Fruit fly (Drosophila melanogaster): ENCODE results near the gene CG32681.

Gene CG32681

dm6 chrX:10381252-10381651 lies at the start of gene CG32681:
TSS of gene CG32681 (minus strand) at chrX:10381352.
- TF ChIP-seq CG10348 (GFP tag; IDR thresholded peaks at IDR 0.05), result no peak
- TF ChIP-seq gl (tag; optimal IDR thresholded peaks at IDR 0.05), result no peak
- no peak for TF ChIP-seq EcR (GFP tag; optimal IDR thresholded peaks at IDR 0.05)
- TF ChIP-seq Snoo (tag; optimal IDR thresholded peaks at IDR 0.05), result no peak
- no peak for TF ChIP-seq CG4496 (GFP tag; IDR thresholded peaks at IDR 0.05)
- TF ChIP-seq CG14655 (GFP tag; optimal IDR thresholded peaks at IDR 0.05), result no peak
- TF ChIP-seq CG8301 (tag; optimal IDR thresholded peaks at IDR 0.05), result no peak
- no peak for TF ChIP-seq rn (GFP tag; IDR thresholded peaks at IDR 0.05)
- no peak for TF ChIP-seq fd96Ca (GFP tag; IDR thresholded peaks at IDR 0.05)
- no peak for TF ChIP-seq CG8159 (tag; optimal IDR thresholded peaks at IDR 0.05)
- no peak for TF ChIP-seq CG9948 (tag; optimal IDR thresholded peaks at IDR 0.05)
- TF ChIP-seq D1 (tag; optimal IDR thresholded peaks at IDR 0.05), result no peak
- TF ChIP-seq Pif1B (GFP tag; optimal IDR thresholded peaks at IDR 0.05), result no peak
- TF ChIP-seq CG13204 (GFP tag; optimal IDR thresholded peaks at IDR 0.05), result no peak
- TF ChIP-seq CG34367 (tag; optimal IDR thresholded peaks at IDR 0.05), result no peak
- TF ChIP-seq CG17806 (tag; optimal IDR thresholded peaks at IDR 0.05), result no peak
- no peak for TF ChIP-seq Pif1A (GFP tag; optimal IDR thresholded peaks at IDR 0.05)
- TF ChIP-seq CG12605 (GFP tag; IDR thresholded peaks at IDR 0.05), result no peak
- TF ChIP-seq CG15710 (tag; optimal IDR thresholded peaks at IDR 0.05), result no peak

- no peak for TF ChIP-seq CG10348 (GFP tag; IDR thresholded peaks at IDR 0.05)
- TF ChIP-seq gl (tag; optimal IDR thresholded peaks at IDR 0.05), result no peak
- no peak for TF ChIP-seq Pif1B (GFP tag; optimal IDR thresholded peaks at IDR 0.05)
- TF ChIP-seq Snoo (tag; optimal IDR thresholded peaks at IDR 0.05), result no peak
- no peak for TF ChIP-seq Ets98B (GFP tag; IDR thresholded peaks at IDR 0.05)
- no peak for TF ChIP-seq Pif1A (GFP tag; optimal IDR thresholded peaks at IDR 0.05)
- TF ChIP-seq CG34367 (tag; optimal IDR thresholded peaks at IDR 0.05), result no peak
- no peak for TF ChIP-seq CG8159 (tag; optimal IDR thresholded peaks at IDR 0.05)
- no peak for TF ChIP-seq D1 (tag; optimal IDR thresholded peaks at IDR 0.05)
- TF ChIP-seq CG8301 (tag; optimal IDR thresholded peaks at IDR 0.05), result no peak
- no peak for TF ChIP-seq fd96Ca (GFP tag; IDR thresholded peaks at IDR 0.05)
- no peak for TF ChIP-seq CG13204 (GFP tag; optimal IDR thresholded peaks at IDR 0.05)
- TF ChIP-seq CG32121 (GFP tag; IDR thresholded peaks at IDR 0.05), result no peak
- no peak for TF ChIP-seq EcR (GFP tag; optimal IDR thresholded peaks at IDR 0.05)
- TF ChIP-seq CG4496 (GFP tag; IDR thresholded peaks at IDR 0.05), result no peak
- TF ChIP-seq rn (GFP tag; IDR thresholded peaks at IDR 0.05), result no peak
- no peak for TF ChIP-seq CG12605 (GFP tag; IDR thresholded peaks at IDR 0.05)
- no peak for TF ChIP-seq CG17806 (tag; optimal IDR thresholded peaks at IDR 0.05)
Measured at dm6 chrX:10417129-10417528, 36.0 kb upstream of the CG32681 start, which contains the start of gene RabX2. TSS of gene RabX2 (plus strand) at chrX:10417429.

dm6 chrX:10398959-10399358 lies 17.8 kb upstream of the CG32681 start:
- no peak for TF ChIP-seq CG13204 (GFP tag; optimal IDR thresholded peaks at IDR 0.05)
- no peak for TF ChIP-seq Pif1B (GFP tag; optimal IDR thresholded peaks at IDR 0.05)
- no peak for TF ChIP-seq fd96Ca (GFP tag; IDR thresholded peaks at IDR 0.05)
- no peak for TF ChIP-seq EcR (GFP tag; optimal IDR thresholded peaks at IDR 0.05)
- no peak for TF ChIP-seq CG17806 (tag; optimal IDR thresholded peaks at IDR 0.05)
- no peak for TF ChIP-seq CG34367 (tag; optimal IDR thresholded peaks at IDR 0.05)
- no peak for TF ChIP-seq rn (GFP tag; IDR thresholded peaks at IDR 0.05)
- TF ChIP-seq CG9948 (tag; optimal IDR thresholded peaks at IDR 0.05), result no peak
- TF ChIP-seq Pif1A (GFP tag; optimal IDR thresholded peaks at IDR 0.05), result no peak
- TF ChIP-seq CG32121 (GFP tag; IDR thresholded peaks at IDR 0.05), result no peak
- TF ChIP-seq D1 (tag; optimal IDR thresholded peaks at IDR 0.05), result no peak
- TF ChIP-seq gl (tag; optimal IDR thresholded peaks at IDR 0.05), result no peak
- no peak for TF ChIP-seq CG15710 (tag; optimal IDR thresholded peaks at IDR 0.05)
- no peak for TF ChIP-seq CG10348 (GFP tag; IDR thresholded peaks at IDR 0.05)
- TF ChIP-seq Ets98B (GFP tag; IDR thresholded peaks at IDR 0.05), result no peak
- TF ChIP-seq CG4496 (GFP tag; IDR thresholded peaks at IDR 0.05), result no peak
- no peak for TF ChIP-seq CG14655 (GFP tag; optimal IDR thresholded peaks at IDR 0.05)
- no peak for TF ChIP-seq CG8301 (tag; optimal IDR thresholded peaks at IDR 0.05)

- TF ChIP-seq CG10348 (GFP tag; IDR thresholded peaks at IDR 0.05), result no peak
- no peak for TF ChIP-seq CG8301 (tag; optimal IDR thresholded peaks at IDR 0.05)
- no peak for TF ChIP-seq CG32121 (GFP tag; IDR thresholded peaks at IDR 0.05)
- no peak for TF ChIP-seq D1 (tag; optimal IDR thresholded peaks at IDR 0.05)
- TF ChIP-seq CG15710 (tag; optimal IDR thresholded peaks at IDR 0.05), result no peak
- no peak for TF ChIP-seq rn (GFP tag; IDR thresholded peaks at IDR 0.05)
- peak; percentile 1 for TF ChIP-seq Pif1B (GFP tag; optimal IDR thresholded peaks at IDR 0.05)
- 0 out of 2 replicates have a peak, but pooled peaks have one; percentile 19 for TF ChIP-seq Ets98B (GFP tag; IDR thresholded peaks at IDR 0.05)
- TF ChIP-seq CG13204 (GFP tag; optimal IDR thresholded peaks at IDR 0.05), result no peak
- no peak for TF ChIP-seq CG9948 (tag; optimal IDR thresholded peaks at IDR 0.05)
- TF ChIP-seq CG17806 (tag; optimal IDR thresholded peaks at IDR 0.05), result no peak
- TF ChIP-seq CG12605 (GFP tag; IDR thresholded peaks at IDR 0.05), result no peak
- peak; percentile 21 for TF ChIP-seq Snoo (tag; optimal IDR thresholded peaks at IDR 0.05)
- TF ChIP-seq gl (tag; optimal IDR thresholded peaks at IDR 0.05), result no peak
- no peak for TF ChIP-seq CG34367 (tag; optimal IDR thresholded peaks at IDR 0.05)
Measured at dm6 chrX:10397514-10398133, 16.5 kb upstream of the CG32681 start.

- no peak for TF ChIP-seq CG8301 (tag; optimal IDR thresholded peaks at IDR 0.05)
- TF ChIP-seq CG12605 (GFP tag; IDR thresholded peaks at IDR 0.05), result no peak
- no peak for TF ChIP-seq Pif1B (GFP tag; optimal IDR thresholded peaks at IDR 0.05)
- no peak for TF ChIP-seq CG10348 (GFP tag; IDR thresholded peaks at IDR 0.05)
- no peak for TF ChIP-seq CG8159 (tag; optimal IDR thresholded peaks at IDR 0.05)
- TF ChIP-seq CG32121 (GFP tag; IDR thresholded peaks at IDR 0.05), result no peak
- no peak for TF ChIP-seq Snoo (tag; optimal IDR thresholded peaks at IDR 0.05)
- TF ChIP-seq CG4496 (GFP tag; IDR thresholded peaks at IDR 0.05), result no peak
- TF ChIP-seq rn (GFP tag; IDR thresholded peaks at IDR 0.05), result no peak
- no peak for TF ChIP-seq CG13204 (GFP tag; optimal IDR thresholded peaks at IDR 0.05)
- no peak for TF ChIP-seq Pif1A (GFP tag; optimal IDR thresholded peaks at IDR 0.05)
- no peak for TF ChIP-seq gl (tag; optimal IDR thresholded peaks at IDR 0.05)
- TF ChIP-seq fd96Ca (GFP tag; IDR thresholded peaks at IDR 0.05), result no peak
- TF ChIP-seq CG34367 (tag; optimal IDR thresholded peaks at IDR 0.05), result no peak
- no peak for TF ChIP-seq CG17806 (tag; optimal IDR thresholded peaks at IDR 0.05)
- TF ChIP-seq CG14655 (GFP tag; optimal IDR thresholded peaks at IDR 0.05), result no peak
- no peak for TF ChIP-seq Ets98B (GFP tag; IDR thresholded peaks at IDR 0.05)
Measured at dm6 chrX:10396832-10397231, 15.7 kb upstream of the CG32681 start.

Data from whole organism, pupa.